Fruit fly (Drosophila melanogaster) whole organism, embryonic: ENCODE data around the gene CG13088.
A peak's percentile ranks its signal among the peaks of the same experiment; 100 is the strongest.

Experiments used
- B-H1 ChIP-seq: fragments of 200-800 bp; sonication (Bioruptor generic); IDR thresholded peaks from 3 replicates; pipeline ENCODE4 v1.3.6; 2022; ENCODE audit warnings: missing biosample characterization, missing genetic modification characterization
- B-H2 ChIP-seq: fragments of 200-800 bp; sonication (Bioruptor generic); optimal IDR thresholded peaks from 2 replicates; lab custom pipeline; 2018; ENCODE audit warnings: missing biosample characterization, mild to moderate bottlenecking, missing genetic modification characterization
- CG10209 ChIP-seq: fragments of 200-800 bp; sonication (Bioruptor generic); optimal IDR thresholded peaks from 3 replicates; lab custom pipeline; 2017; ENCODE audit warnings: missing biosample characterization, mild to moderate bottlenecking, missing genetic modification characterization, missing genetic modification reagents
- CG10274 ChIP-seq: fragments of 200-800 bp; sonication (Bioruptor generic); optimal IDR thresholded peaks from 3 replicates; lab custom pipeline; 2017; ENCODE audit warnings: missing biosample characterization, mild to moderate bottlenecking, missing genetic modification characterization
- CG11093 ChIP-seq: fragments of 200-800 bp; sonication (Bioruptor generic); IDR thresholded peaks from 3 replicates; pipeline ENCODE4 v1.3.6; 2022; ENCODE audit warnings: missing biosample characterization, missing genetic modification characterization
- CG11560 ChIP-seq: fragments of 200-800 bp; sonication (Bioruptor generic); IDR thresholded peaks from 3 replicates; pipeline ENCODE4 v1.3.6; 2022; ENCODE audit warnings: missing biosample characterization, missing genetic modification characterization
- CG11696 ChIP-seq: fragments of 200-800 bp; sonication (Bioruptor generic); IDR thresholded peaks from 2 replicates; pipeline ENCODE4 v1.3.6; 2022; ENCODE audit warnings: missing biosample characterization, missing genetic modification characterization
- CG11723 ChIP-seq: fragments of 200-800 bp; sonication (Bioruptor generic); optimal IDR thresholded peaks from 2 replicates; lab custom pipeline; 2017; ENCODE audit warnings: missing biosample characterization, mild to moderate bottlenecking, missing genetic modification characterization
- CG13296 ChIP-seq: fragments of 200-800 bp; sonication (Bioruptor generic); optimal IDR thresholded peaks from 3 replicates; lab custom pipeline; 2018; ENCODE audit warnings: missing biosample characterization, mild to moderate bottlenecking, missing genetic modification characterization
- CG14860 ChIP-seq: fragments of 200-800 bp; sonication (Bioruptor generic); IDR thresholded peaks from 3 replicates; pipeline ENCODE4 v1.3.6; 2022; ENCODE audit warnings: missing biosample characterization, missing genetic modification characterization; ENCODE audit not compliant: partially characterized antibody
- CG1647 ChIP-seq: fragments of 200-800 bp; sonication (Bioruptor generic); optimal IDR thresholded peaks from 3 replicates; lab custom pipeline; 2016; ENCODE audit warnings: missing biosample characterization, missing genetic modification characterization
- CG17328 ChIP-seq: fragments of 200-800 bp; sonication (Bioruptor generic); IDR thresholded peaks from 2 replicates; pipeline ENCODE4 v1.3.6; 2022; ENCODE audit warnings: missing biosample characterization, missing genetic modification characterization
- CG17568 ChIP-seq: fragments of 200-800 bp; sonication (Bioruptor generic); optimal IDR thresholded peaks from 2 replicates; lab custom pipeline; 2018; ENCODE audit warnings: missing biosample characterization, mild to moderate bottlenecking, missing genetic modification characterization, moderate library complexity
- CG18011 ChIP-seq: fragments of 200-800 bp; sonication (Bioruptor generic); optimal IDR thresholded peaks from 2 replicates; lab custom pipeline; 2017; ENCODE audit warnings: missing biosample characterization, missing genetic modification characterization, mild to moderate bottlenecking, moderate library complexity, missing genotype
- CG3163 ChIP-seq: fragments of 200-800 bp; sonication (Bioruptor generic); optimal IDR thresholded peaks from 3 replicates; lab custom pipeline; 2016; ENCODE audit warnings: missing biosample characterization, missing genetic modification characterization
- CG3407 ChIP-seq: fragments of 200-800 bp; sonication (Bioruptor generic); optimal IDR thresholded peaks from 2 replicates; lab custom pipeline; 2018; ENCODE audit warnings: missing biosample characterization, mild to moderate bottlenecking, missing genetic modification characterization
- CG34224 ChIP-seq: fragments of 200-800 bp; sonication (Bioruptor generic); IDR thresholded peaks from 3 replicates; pipeline ENCODE4 v1.3.6; 2022; ENCODE audit warnings: missing biosample characterization, missing genetic modification characterization; ENCODE audit not compliant: partially characterized antibody
- CG4730 ChIP-seq: fragments of 200-800 bp; sonication (Bioruptor generic); IDR thresholded peaks from 2 replicates; pipeline ENCODE4 v1.3.6; 2022; ENCODE audit warnings: missing biosample characterization, missing genetic modification characterization
- CG6765 ChIP-seq: fragments of 200-800 bp; sonication (Bioruptor generic); optimal IDR thresholded peaks from 3 replicates; lab custom pipeline; 2017; ENCODE audit warnings: missing biosample characterization, mild to moderate bottlenecking, missing genetic modification characterization
- CG6791 ChIP-seq: fragments of 200-800 bp; sonication (Bioruptor generic); IDR thresholded peaks from 3 replicates; pipeline ENCODE4 v1.3.6; 2022; ENCODE audit warnings: missing biosample characterization, missing genetic modification characterization; ENCODE audit not compliant: partially characterized antibody
- CG7372 ChIP-seq: fragments of 200-800 bp; sonication (Bioruptor generic); IDR thresholded peaks from 2 replicates; pipeline ENCODE4 v1.3.6; 2022; ENCODE audit warnings: missing biosample characterization, missing genetic modification characterization
- CG8478 ChIP-seq: fragments of >200 bp; optimal IDR thresholded peaks from 2 replicates; lab custom pipeline; 2018
- CG8944 ChIP-seq: fragments of 200-800 bp; sonication (Bioruptor generic); optimal IDR thresholded peaks from 3 replicates; lab custom pipeline; 2016; ENCODE audit warnings: missing biosample characterization, missing genetic modification characterization
- CG9727 ChIP-seq: fragments of 200-800 bp; sonication (Bioruptor generic); optimal IDR thresholded peaks from 3 replicates; lab custom pipeline; 2017; ENCODE audit warnings: missing biosample characterization, mild to moderate bottlenecking, missing genetic modification characterization
- Dad ChIP-seq: fragments of 200-800 bp; sonication (Bioruptor generic); optimal IDR thresholded peaks from 3 replicates; lab custom pipeline; 2016; ENCODE audit warnings: missing biosample characterization, missing genetic modification characterization
- Dbx ChIP-seq: fragments of 200-800 bp; sonication (Bioruptor generic); IDR thresholded peaks from 3 replicates; pipeline ENCODE4 v1.3.6; 2022; ENCODE audit warnings: missing biosample characterization, missing genetic modification characterization
- HLH54F ChIP-seq: fragments of 200-800 bp; sonication (Bioruptor generic); optimal IDR thresholded peaks from 3 replicates; lab custom pipeline; 2016; ENCODE audit warnings: missing biosample characterization, missing genetic modification characterization
- Hr78 ChIP-seq, 2 experiments: fragments of 200-800 bp in 1 of 2; fragments of >200 bp in 1 of 2; sonication (Bioruptor generic) in 1 of 2; optimal IDR thresholded peaks; 2 replicates each; lab custom pipeline; 2017 to 2019; ENCODE audit warnings: missing biosample characterization in 2 of 2, missing genetic modification characterization in 2 of 2, mild to moderate bottlenecking in 1 of 2, moderate library complexity in 1 of 2
- MESR4 ChIP-seq: fragments of 200-800 bp; sonication (Bioruptor generic); optimal IDR thresholded peaks from 2 replicates; lab custom pipeline; 2018; ENCODE audit warnings: missing biosample characterization, mild to moderate bottlenecking, missing genetic modification characterization, moderate library complexity
- Mes4 ChIP-seq: fragments of 200-800 bp; sonication (Bioruptor generic); optimal IDR thresholded peaks from 2 replicates; lab custom pipeline; 2016; ENCODE audit warnings: missing biosample characterization, missing genetic modification characterization
- Poxn ChIP-seq: fragments of 200-800 bp; sonication (Bioruptor generic); IDR thresholded peaks from 2 replicates; pipeline ENCODE4 v1.3.6; 2022; ENCODE audit warnings: missing biosample characterization, missing genetic modification characterization
- ash1 ChIP-seq: fragments of 200-800 bp; sonication (Bioruptor generic); optimal IDR thresholded peaks from 2 replicates; lab custom pipeline; 2018; ENCODE audit warnings: missing biosample characterization, mild to moderate bottlenecking, missing genetic modification characterization
- bcd ChIP-seq: fragments of 200-800 bp; sonication (Bioruptor generic); optimal IDR thresholded peaks from 2 replicates; lab custom pipeline; 2017; ENCODE audit warnings: missing biosample characterization, mild to moderate bottlenecking, missing genetic modification characterization
- br ChIP-seq: fragments of >200 bp; optimal IDR thresholded peaks from 2 replicates; lab custom pipeline; 2017
- chinmo ChIP-seq: fragments of 200-800 bp; sonication (Bioruptor generic); IDR thresholded peaks from 4 replicates; pipeline ENCODE4 v1.3.6; 2022; ENCODE audit warnings: missing biosample characterization, missing genetic modification characterization; ENCODE audit not compliant: partially characterized antibody
- ci ChIP-seq: fragments of 200-800 bp; sonication (Bioruptor generic); IDR thresholded peaks from 3 replicates; pipeline ENCODE4 v1.3.6; 2022; ENCODE audit warnings: missing biosample characterization, missing genetic modification characterization
- fd64A ChIP-seq: fragments of 200-800 bp; sonication (Bioruptor generic); optimal IDR thresholded peaks from 3 replicates; lab custom pipeline; 2018; ENCODE audit warnings: missing biosample characterization, mild to moderate bottlenecking, missing genetic modification characterization
- fd96Cb ChIP-seq: fragments of 200-800 bp; sonication (Bioruptor generic); optimal IDR thresholded peaks from 2 replicates; lab custom pipeline; 2018; ENCODE audit warnings: missing biosample characterization, mild to moderate bottlenecking, missing genetic modification characterization, moderate library complexity
- gce ChIP-seq: fragments of 200-800 bp; sonication (Bioruptor generic); IDR thresholded peaks from 3 replicates; pipeline ENCODE4 v1.3.6; 2022; ENCODE audit warnings: missing biosample characterization, missing genetic modification characterization
- her ChIP-seq: fragments of 200-800 bp; sonication (Bioruptor generic); optimal IDR thresholded peaks from 2 replicates; lab custom pipeline; 2016; ENCODE audit warnings: missing biosample characterization, missing genetic modification characterization
- hth ChIP-seq: fragments of >200 bp; optimal IDR thresholded peaks from 2 replicates; lab custom pipeline; 2017; ENCODE audit warnings: inconsistent platforms
- kay ChIP-seq: fragments of 200-800 bp; sonication (Bioruptor generic); optimal IDR thresholded peaks from 2 replicates; lab custom pipeline; 2016; ENCODE audit warnings: missing biosample characterization, missing genetic modification characterization
- lbe ChIP-seq: fragments of 200-800 bp; sonication (Bioruptor generic); optimal IDR thresholded peaks from 2 replicates; lab custom pipeline; 2016; ENCODE audit warnings: missing biosample characterization, mild to moderate bottlenecking, missing genetic modification characterization
- nerfin-2 ChIP-seq: fragments of 200-800 bp; sonication (Bioruptor generic); IDR thresholded peaks from 2 replicates; pipeline ENCODE4 v1.3.6; 2022; ENCODE audit warnings: missing biosample characterization, missing genetic modification characterization; ENCODE audit not compliant: partially characterized antibody
- pan ChIP-seq, 4 experiments: fragments of >200 bp in 3 of 4; fragments of 200-800 bp in 1 of 4; sonication (Bioruptor generic) in 1 of 4; optimal IDR thresholded peaks in 3 of 4; IDR thresholded peaks in 1 of 4; 2 replicates each; pipeline versions ENCODE4 v1.3.6 to Lab custom; 2017 to 2022; ENCODE audit warnings: missing biosample characterization in 2 of 4, missing genetic modification characterization in 2 of 4, mixed read lengths in 1 of 4
- pb ChIP-seq: fragments of 200-800 bp; sonication (Bioruptor generic); optimal IDR thresholded peaks from 3 replicates; lab custom pipeline; 2016; ENCODE audit warnings: missing biosample characterization, missing genetic modification characterization
- phol ChIP-seq: fragments of 200-800 bp; sonication (Bioruptor generic); optimal IDR thresholded peaks from 3 replicates; lab custom pipeline; 2018; ENCODE audit warnings: missing biosample characterization, mild to moderate bottlenecking, missing genetic modification characterization, moderate library complexity
- pzg ChIP-seq: fragments of 200-800 bp; sonication (Bioruptor generic); optimal IDR thresholded peaks from 3 replicates; lab custom pipeline; 2018; ENCODE audit warnings: missing biosample characterization, mild to moderate bottlenecking, missing genetic modification characterization, moderate library complexity
- slou ChIP-seq: fragments of 200-800 bp; sonication (Bioruptor generic); optimal IDR thresholded peaks from 3 replicates; lab custom pipeline; 2016; ENCODE audit warnings: missing biosample characterization, missing genetic modification characterization
- so ChIP-seq: fragments of 200-800 bp; sonication (Bioruptor generic); IDR thresholded peaks from 3 replicates; pipeline ENCODE4 v1.3.6; 2022; ENCODE audit warnings: missing biosample characterization, missing genetic modification characterization
- sob ChIP-seq: fragments of 200-800 bp; sonication (Bioruptor generic); IDR thresholded peaks from 2 replicates; pipeline ENCODE4 v1.3.6; 2022; ENCODE audit warnings: missing biosample characterization, missing genetic modification characterization
- sr ChIP-seq: fragments of 200-800 bp; sonication (Bioruptor generic); IDR thresholded peaks from 3 replicates; pipeline ENCODE4 v1.3.6; 2022; ENCODE audit warnings: missing biosample characterization, missing genetic modification characterization

Gene CG13088

dm6 chr2L:8471667-8472066 lies 17.1 kb upstream of the CG13088 start (continued):
- TF ChIP-seq hth (lab: Kevin White, UChicago), result no peak
- TF ChIP-seq CG4730, result no peak
- TF ChIP-seq br (lab: Kevin White, UChicago), result no peak
- TF ChIP-seq CG11723, result no peak
- no peak for TF ChIP-seq gce (GFP tag; lab: Robert Waterston, UW)
- TF ChIP-seq so (GFP tag; lab: Robert Waterston, UW), result no peak
- no peak for TF ChIP-seq CG11560 (tag; lab: Robert Waterston, UW)
- peak; percentile 39; the same call in 1 of the 2 replicates for TF ChIP-seq CG11696 (GFP tag; lab: Robert Waterston, UW)
- peak; percentile 71 for TF ChIP-seq phol (tag; lab: Kevin White, UChicago)
- no peak for TF ChIP-seq slou (GFP tag; lab: Kevin White, UChicago)
- no peak for TF ChIP-seq CG17568
- TF ChIP-seq her (GFP tag; lab: Kevin White, UChicago), result no peak
- no peak for TF ChIP-seq Dbx (GFP tag; lab: Robert Waterston, UW)
- TF ChIP-seq ash1 (GFP tag; lab: Kevin White, UChicago), result no peak
- no peak for TF ChIP-seq pb (GFP tag; lab: Kevin White, UChicago)
- no peak for TF ChIP-seq CG10274 (GFP tag; lab: Kevin White, UChicago)
- TF ChIP-seq ci (GFP tag; lab: Robert Waterston, UW), result no peak
- no peak for TF ChIP-seq nerfin-2 (GFP tag; lab: Robert Waterston, UW)
- TF ChIP-seq chinmo (GFP tag; lab: Robert Waterston, UW), result no peak
- TF ChIP-seq Poxn (GFP tag; lab: Robert Waterston, UW), result no peak
- TF ChIP-seq CG34224, result no peak
- TF ChIP-seq sr (GFP tag; lab: Robert Waterston, UW), result no peak
- TF ChIP-seq CG3163 (GFP tag; lab: Kevin White, UChicago), result no peak
- no peak for TF ChIP-seq sob (GFP tag; lab: Robert Waterston, UW)
- no peak for TF ChIP-seq CG18011
- TF ChIP-seq CG10209 (GFP tag; lab: Kevin White, UChicago), result peak; percentile 19
- TF ChIP-seq fd96Cb (tag; lab: Kevin White, UChicago), result peak; percentile 58
- no peak for TF ChIP-seq bcd (GFP tag; lab: Kevin White, UChicago)
- TF ChIP-seq CG13296 (GFP tag; lab: Kevin White, UChicago), result no peak
- no peak for TF ChIP-seq CG6791
- no peak for TF ChIP-seq pan (optimal IDR thresholded peaks at IDR 0.05; lab: Kevin White, UChicago)
- peak in 1 of 2 experiments; percentile 34 for TF ChIP-seq pan (GFP tag; optimal IDR thresholded peaks at IDR 0.05 in 1 of 2, IDR thresholded peaks at IDR 0.05 in 1 of 2)
- TF ChIP-seq pzg (GFP tag; lab: Kevin White, UChicago), result no peak
- no peak for TF ChIP-seq CG8478 (lab: Kevin White, UChicago)
- no peak for TF ChIP-seq CG7372 (GFP tag; lab: Robert Waterston, UW)
- TF ChIP-seq Mes4 (GFP tag; lab: Kevin White, UChicago), result no peak
- no peak for TF ChIP-seq CG3407 (GFP tag; lab: Kevin White, UChicago)
- no peak for TF ChIP-seq kay (GFP tag; lab: Kevin White, UChicago)
- TF ChIP-seq CG6765 (GFP tag; lab: Kevin White, UChicago), result no peak
- TF ChIP-seq Dad, result no peak
- no peak for TF ChIP-seq B-H1 (GFP tag; lab: Robert Waterston, UW)
- no peak for TF ChIP-seq CG11093
- no peak for TF ChIP-seq B-H2 (GFP tag; lab: Kevin White, UChicago)
- no peak for TF ChIP-seq HLH54F (GFP tag; lab: Kevin White, UChicago)
- no peak for TF ChIP-seq MESR4
- no peak for TF ChIP-seq CG1647
- no peak for TF ChIP-seq Hr78 (GFP tag; optimal IDR thresholded peaks at IDR 0.05; lab: Kevin White, UChicago)
- TF ChIP-seq CG8944, result no peak
- no peak for TF ChIP-seq fd64A
- no peak for TF ChIP-seq lbe (GFP tag; lab: Kevin White, UChicago)
- no peak for TF ChIP-seq CG14860 (GFP tag; lab: Robert Waterston, UW)
- peak; percentile 60 for TF ChIP-seq CG9727 (GFP tag; lab: Kevin White, UChicago)
- no peak for TF ChIP-seq CG17328 (GFP tag; lab: Robert Waterston, UW)
